Fruit fly (Drosophila melanogaster) whole organism, pupa: ENCODE results near the gene RIOK1.

Experiments used
- CG10348 ChIP-seq: fragments of 200-800 bp; sonication (Bioruptor generic); IDR thresholded peaks from 2 replicates; pipeline ENCODE4 v1.3.6; 2022; ENCODE audit warnings: missing biosample characterization, missing genetic modification characterization
- CG13204 ChIP-seq: fragments of 200-800 bp; sonication (Bioruptor generic); optimal IDR thresholded peaks from 2 replicates; lab custom pipeline; 2018; ENCODE audit warnings: missing biosample characterization, mild to moderate bottlenecking, missing genetic modification characterization, moderate library complexity
- CG14655 ChIP-seq: fragments of 200-800 bp; sonication (Bioruptor generic); optimal IDR thresholded peaks from 3 replicates; lab custom pipeline; 2017; ENCODE audit warnings: mild to moderate bottlenecking, missing biosample characterization, missing genetic modification reagents, missing genetic modification characterization
- CG17806 ChIP-seq: fragments of 200-800 bp; sonication (Bioruptor generic); optimal IDR thresholded peaks from 2 replicates; lab custom pipeline; 2018; ENCODE audit warnings: missing biosample characterization, mild to moderate bottlenecking, missing genetic modification characterization, moderate library complexity
- CG9948 ChIP-seq: fragments of 200-800 bp; sonication (Bioruptor generic); optimal IDR thresholded peaks from 2 replicates; lab custom pipeline; 2018; ENCODE audit warnings: missing biosample characterization, mild to moderate bottlenecking, missing genetic modification characterization, moderate library complexity
- D1 ChIP-seq: fragments of 200-800 bp; sonication (Bioruptor generic); optimal IDR thresholded peaks from 2 replicates; lab custom pipeline; 2018; ENCODE audit warnings: missing biosample characterization, mild to moderate bottlenecking, missing genetic modification characterization, moderate library complexity
- EcR ChIP-seq: fragments of 200-800 bp; sonication (Bioruptor generic); optimal IDR thresholded peaks from 3 replicates; lab custom pipeline; 2019; ENCODE audit warnings: missing biosample characterization, missing genetic modification characterization, mild to moderate bottlenecking, moderate library complexity, missing genetic modification reagents
- Ets98B ChIP-seq: fragments of 200-800 bp; sonication (Bioruptor generic); IDR thresholded peaks from 2 replicates; pipeline ENCODE4 v1.3.6; 2022; ENCODE audit warnings: missing biosample characterization, missing genetic modification characterization
- Pif1B ChIP-seq: fragments of 200-800 bp; sonication (Bioruptor generic); optimal IDR thresholded peaks from 3 replicates; lab custom pipeline; 2016; ENCODE audit warnings: missing biosample characterization, missing genetic modification characterization

dm6 chr3L:11609835-11610234, 38.4 kb downstream of the RIOK1 start, which contains the start of gene CG42832:
- TF ChIP-seq CG9948 (tag; lab: Kevin White, UChicago): no peak
- TF ChIP-seq Ets98B (GFP tag; lab: Robert Waterston, UW): no peak
- no peak for TF ChIP-seq EcR
- no peak for TF ChIP-seq CG10348 (GFP tag; lab: Robert Waterston, UW)
- TF ChIP-seq Pif1B (GFP tag; lab: Kevin White, UChicago): no peak
- no peak for TF ChIP-seq CG14655 (GFP tag; lab: Kevin White, UChicago)
- no peak for TF ChIP-seq D1 (tag; lab: Kevin White, UChicago)
- no peak for TF ChIP-seq CG13204 (GFP tag; lab: Kevin White, UChicago)
- no peak for TF ChIP-seq CG17806 (tag; lab: Kevin White, UChicago)
